Worm (Caenorhabditis elegans) whole organism, L1 larva: ENCODE measurements around the gene R03G8.1.

ENCODE experiments used
- lir-3 ChIP-seq: sonication (generic microtip); optimal IDR thresholded peaks from 2 replicates; lab custom pipeline; 2016; ENCODE audit warnings: mild to moderate bottlenecking, missing genetic modification characterization, moderate library complexity, missing compliant biosample characterization; ENCODE audit not compliant: poor library complexity
- skn-1 ChIP-seq: fragments of 150-350 bp; optimal IDR thresholded peaks from 2 replicates; lab custom pipeline; 2014; ENCODE audit warnings: missing biosample characterization, missing genetic modification characterization
- snpc-4 ChIP-seq: fragments of 150-350 bp; optimal IDR thresholded peaks from 2 replicates; lab custom pipeline; 2014; ENCODE audit warnings: missing biosample characterization, missing genetic modification characterization

ce11 chrX:13113457-13113856 is 29.1 kb downstream of the R03G8.1 start, which contains the start of gene F17H10.2:
- TF ChIP-seq lir-3 (tag; lab: Kevin White, UChicago) (no peak), snpc-4 (tag; lab: Kevin White, UChicago) (no peak), skn-1 (peak; percentile 51)
